Worm (Caenorhabditis elegans) whole organism, mixed stage, embryonic: ENCODE results near the gene C39H7.4.

Experiments
- blmp-1 ChIP-seq: fragments of 150-350 bp; optimal IDR thresholded peaks from 2 replicates; lab custom pipeline; 2014; ENCODE audit warnings: missing biosample characterization, missing genetic modification characterization
- nhr-2 ChIP-seq: fragments of 150-350 bp; optimal IDR thresholded peaks from 2 replicates; lab custom pipeline; 2014; ENCODE audit warnings: missing biosample characterization, missing genetic modification characterization

DNA sequence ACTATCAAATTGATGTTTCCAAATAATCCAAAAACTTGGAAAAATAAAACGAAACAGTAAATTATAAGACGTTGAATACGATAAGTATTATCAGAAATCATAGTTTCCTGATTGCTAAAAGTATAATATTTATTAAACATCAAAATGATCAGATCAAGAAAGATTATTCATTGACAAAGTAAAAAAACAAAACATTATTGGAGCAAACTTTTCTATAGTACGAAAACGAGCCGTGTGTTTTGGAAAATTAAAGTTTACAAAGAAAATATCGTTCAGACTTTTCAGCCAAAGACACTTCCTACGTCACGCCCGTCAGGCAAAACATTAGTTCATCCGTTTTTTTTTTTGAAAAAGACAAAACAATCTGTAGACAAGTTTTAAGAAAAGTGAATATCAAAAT lies 9.3 kb upstream of the C39H7.4 start, which contains the start of gene srsx-15:
- TF ChIP-seq nhr-2: no peak
- TF ChIP-seq blmp-1 (tag; lab: Kevin White, UChicago): no peak
